Worm (Caenorhabditis elegans) whole organism, L4 larva: ENCODE measurements around the gene R10E11.5.

Experiments used
- F37D6.2 ChIP-seq: sonication (generic microtip); optimal IDR thresholded peaks from 2 replicates; lab custom pipeline; 2016; ENCODE audit warnings: mild to moderate bottlenecking, missing genetic modification characterization, missing compliant biosample characterization
- ceh-82 ChIP-seq: sonication (generic microtip); optimal IDR thresholded peaks from 2 replicates; lab custom pipeline; 2017; ENCODE audit warnings: missing biosample characterization, missing genetic modification characterization
- daf-12 ChIP-seq: fragments of 150-350 bp; optimal IDR thresholded peaks from 2 replicates; lab custom pipeline; 2014; ENCODE audit warnings: missing biosample characterization, missing genetic modification reagents, missing genetic modification characterization
- mdt-29 ChIP-seq: fragments of 200-800 bp; sonication (Bioruptor generic); IDR thresholded peaks from 2 replicates; pipeline ENCODE4 v1.3.6; 2022; ENCODE audit warnings: missing genetic modification reagents, missing genetic modification characterization, missing compliant biosample characterization
- nhr-41 ChIP-seq: fragments of 200-800 bp; sonication (Bioruptor generic); IDR thresholded peaks from 2 replicates; pipeline ENCODE4 v1.3.6; 2022; ENCODE audit warnings: missing genetic modification reagents, missing genetic modification characterization, missing compliant biosample characterization
- nhr-6 ChIP-seq: fragments of 150-350 bp; optimal IDR thresholded peaks from 2 replicates; lab custom pipeline; 2014; ENCODE audit warnings: missing biosample characterization, missing genetic modification characterization
- unc-39 ChIP-seq: sonication (generic microtip); optimal IDR thresholded peaks from 2 replicates; lab custom pipeline; 2017; ENCODE audit warnings: missing biosample characterization, missing genetic modification characterization

ce11 chrIII:9752852-9753251, 36.6 kb downstream of the R10E11.5 start, which contains the start of gene ech-6:
- TF ChIP-seq nhr-41 (GFP tag; lab: Robert Waterston, UW): no peak
- TF ChIP-seq nhr-6 (tag; lab: Kevin White, UChicago): no peak
- TF ChIP-seq F37D6.2 (tag; lab: Kevin White, UChicago): no peak
- TF ChIP-seq daf-12: no peak
- TF ChIP-seq mdt-29 (GFP tag; lab: Robert Waterston, UW): no peak
- TF ChIP-seq ceh-82 (tag; lab: Kevin White, UChicago): no peak
- TF ChIP-seq unc-39 (tag; lab: Kevin White, UChicago): no peak
